Worm (Caenorhabditis elegans) whole organism, mixed stage, embryonic: ENCODE measurements around the gene Y49F6A.11.

ENCODE experiments used
- M03D4.4 ChIP-seq: sonication (generic microtip); optimal IDR thresholded peaks from 2 replicates; lab custom pipeline; 2017; ENCODE audit warnings: mild to moderate bottlenecking, missing genetic modification characterization, missing compliant biosample characterization
- bed-3 ChIP-seq: fragments of 200-800 bp; sonication (Bioruptor generic); optimal IDR thresholded peaks from 3 replicates; lab custom pipeline; 2018; ENCODE audit warnings: mild to moderate bottlenecking, missing genetic modification characterization, moderate library complexity, missing compliant biosample characterization
- blmp-1 ChIP-seq: fragments of 150-350 bp; optimal IDR thresholded peaks from 2 replicates; lab custom pipeline; 2014; ENCODE audit warnings: missing biosample characterization, missing genetic modification characterization
- ceh-39 ChIP-seq: fragments of 150-350 bp; optimal IDR thresholded peaks from 2 replicates; lab custom pipeline; 2014; ENCODE audit warnings: missing biosample characterization, missing genetic modification characterization
- ceh-83 ChIP-seq: fragments of 200-800 bp; sonication (Bioruptor generic); optimal IDR thresholded peaks from 2 replicates; lab custom pipeline; 2018; ENCODE audit warnings: mild to moderate bottlenecking, missing genetic modification characterization, missing compliant biosample characterization
- cnd-1 ChIP-seq: fragments of 200-800 bp; sonication (Bioruptor generic); optimal IDR thresholded peaks from 2 replicates; lab custom pipeline; 2018; ENCODE audit warnings: mild to moderate bottlenecking, missing genetic modification characterization, missing compliant biosample characterization
- drap-1 ChIP-seq: fragments of 200-800 bp; sonication (Bioruptor generic); optimal IDR thresholded peaks from 3 replicates; lab custom pipeline; 2018; ENCODE audit warnings: mild to moderate bottlenecking, missing genetic modification characterization, missing compliant biosample characterization
- elt-1 ChIP-seq: sonication (generic microtip); optimal IDR thresholded peaks from 2 replicates; lab custom pipeline; 2017; ENCODE audit warnings: missing genetic modification characterization, mild to moderate bottlenecking, missing compliant biosample characterization, antibody characterized with exemption, moderate library complexity, borderline replicate concordance; ENCODE audit not compliant: insufficient read depth
- elt-3 ChIP-seq: fragments of 150-350 bp; optimal IDR thresholded peaks from 2 replicates; lab custom pipeline; 2014; ENCODE audit warnings: missing biosample characterization, missing genetic modification characterization
- flh-1 ChIP-seq: fragments of 200-800 bp; sonication (Bioruptor generic); optimal IDR thresholded peaks from 2 replicates; lab custom pipeline; 2018; ENCODE audit warnings: mild to moderate bottlenecking, missing genetic modification characterization, moderate library complexity, missing compliant biosample characterization
- ham-2 ChIP-seq: fragments of 200-800 bp; sonication (Bioruptor generic); optimal IDR thresholded peaks from 2 replicates; lab custom pipeline; 2018; ENCODE audit warnings: mild to moderate bottlenecking, missing genetic modification characterization, missing compliant biosample characterization
- hlh-1 ChIP-seq: fragments of 150-350 bp; optimal IDR thresholded peaks from 2 replicates; lab custom pipeline; 2014; ENCODE audit warnings: missing biosample characterization, missing genetic modification reagents, missing genetic modification characterization
- lin-13 ChIP-seq: fragments of 150-350 bp; optimal IDR thresholded peaks from 2 replicates; lab custom pipeline; 2014; ENCODE audit warnings: missing biosample characterization, missing genetic modification characterization
- lin-32 ChIP-seq: fragments of 200-800 bp; sonication (Bioruptor generic); optimal IDR thresholded peaks from 2 replicates; lab custom pipeline; 2018; ENCODE audit warnings: mild to moderate bottlenecking, missing genetic modification characterization, missing compliant biosample characterization
- lsy-2 ChIP-seq: fragments of 150-350 bp; optimal IDR thresholded peaks from 2 replicates; lab custom pipeline; 2014; ENCODE audit warnings: missing biosample characterization, missing genetic modification characterization
- mab-5 ChIP-seq: fragments of 150-350 bp; optimal IDR thresholded peaks from 2 replicates; lab custom pipeline; 2014; ENCODE audit warnings: missing biosample characterization, missing genetic modification characterization
- mep-1 ChIP-seq: fragments of 150-350 bp; optimal IDR thresholded peaks from 2 replicates; lab custom pipeline; 2017; ENCODE audit warnings: missing biosample characterization, missing genetic modification reagents, missing genetic modification characterization, inconsistent platforms
- mls-2 ChIP-seq: sonication (generic microtip); optimal IDR thresholded peaks from 2 replicates; lab custom pipeline; 2016; ENCODE audit warnings: mild to moderate bottlenecking, missing genetic modification characterization, moderate library complexity, missing compliant biosample characterization
- nhr-12 ChIP-seq: fragments of 150-350 bp; optimal IDR thresholded peaks from 2 replicates; lab custom pipeline; 2014; ENCODE audit warnings: missing biosample characterization, missing genetic modification characterization
- nhr-2 ChIP-seq: fragments of 150-350 bp; optimal IDR thresholded peaks from 2 replicates; lab custom pipeline; 2014; ENCODE audit warnings: missing biosample characterization, missing genetic modification characterization
- nhr-237 ChIP-seq: fragments of 150-350 bp; optimal IDR thresholded peaks from 2 replicates; lab custom pipeline; 2014; ENCODE audit warnings: missing biosample characterization, missing genetic modification characterization
- nhr-28 ChIP-seq: fragments of 150-350 bp; optimal IDR thresholded peaks from 2 replicates; lab custom pipeline; 2014; ENCODE audit warnings: missing biosample characterization, missing genetic modification characterization
- nhr-76 ChIP-seq: sonication (generic microtip); optimal IDR thresholded peaks from 2 replicates; lab custom pipeline; 2017; ENCODE audit warnings: missing biosample characterization, missing genetic modification characterization
- pha-4 ChIP-seq: fragments of 150-350 bp; optimal IDR thresholded peaks from 2 replicates; lab custom pipeline; 2018; ENCODE audit warnings: missing biosample characterization, missing genetic modification reagents, missing genetic modification characterization
- sem-2 ChIP-seq: fragments of 200-800 bp; sonication (Bioruptor generic); optimal IDR thresholded peaks from 2 replicates; lab custom pipeline; 2018; ENCODE audit warnings: mild to moderate bottlenecking, missing genetic modification characterization, missing compliant biosample characterization
- snpc-4 ChIP-seq: fragments of 150-350 bp; optimal IDR thresholded peaks from 2 replicates; lab custom pipeline; 2014; ENCODE audit warnings: missing biosample characterization, missing genetic modification characterization
- tbx-8 ChIP-seq: fragments of 200-800 bp; sonication (Bioruptor generic); optimal IDR thresholded peaks from 2 replicates; lab custom pipeline; 2018; ENCODE audit warnings: mild to moderate bottlenecking, missing genetic modification characterization, moderate library complexity, missing compliant biosample characterization
- unc-39 ChIP-seq: fragments of 150-350 bp; optimal IDR thresholded peaks from 2 replicates; lab custom pipeline; 2014; ENCODE audit warnings: missing biosample characterization, missing genetic modification characterization
- unc-62 ChIP-seq: fragments of 150-350 bp; optimal IDR thresholded peaks from 2 replicates; lab custom pipeline; 2014; ENCODE audit warnings: missing biosample characterization, missing genetic modification reagents, missing genetic modification characterization
- zip-8 ChIP-seq: fragments of 150-350 bp; optimal IDR thresholded peaks from 2 replicates; lab custom pipeline; 2014; ENCODE audit warnings: missing biosample characterization, missing genetic modification characterization
- ztf-11 ChIP-seq: fragments of 150-350 bp; optimal IDR thresholded peaks from 2 replicates; lab custom pipeline; 2014; ENCODE audit warnings: missing biosample characterization, missing genetic modification characterization

Gene Y49F6A.11

DNA sequence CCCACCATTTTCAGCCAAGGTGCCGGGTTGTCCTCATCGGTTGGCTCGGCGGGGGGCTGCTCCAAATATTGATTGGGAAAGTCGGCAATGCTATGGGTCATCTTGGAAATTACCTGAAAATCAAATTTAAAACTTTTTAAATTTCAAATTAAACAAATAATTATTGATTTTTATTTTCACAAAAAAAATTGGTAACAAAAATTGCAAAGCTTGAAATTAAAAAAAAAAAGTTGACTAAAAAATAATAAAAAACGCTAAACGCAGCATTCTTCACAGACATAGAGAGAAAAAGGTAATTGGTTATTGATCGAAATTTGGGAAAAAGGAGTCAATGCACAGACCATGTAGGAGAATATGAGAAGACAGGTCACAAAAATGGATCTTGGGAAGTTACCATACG is at the start of gene Y49F6A.11:
Gene Y49F6A.11, minus strand, starts transcription at position 101 of the 400 bp plus-strand sequence.
- TF ChIP-seq nhr-28 (tag; lab: Kevin White, UChicago): no peak
- TF ChIP-seq unc-62: no peak
- no peak for TF ChIP-seq bed-3 (GFP tag; lab: Kevin White, UChicago)

ce11 chrII:3647111-3647510 is 48.5 kb upstream of the Y49F6A.11 start, which contains the start of gene fbxb-33:
Gene fbxb-33, plus strand, starts transcription at chrII:3647411.
- no peak for TF ChIP-seq ceh-83 (GFP tag; lab: Kevin White, UChicago)
- no peak for TF ChIP-seq nhr-28 (tag; lab: Kevin White, UChicago)
- TF ChIP-seq nhr-237 (tag; lab: Kevin White, UChicago): no peak
- no peak for TF ChIP-seq ceh-39 (tag; lab: Kevin White, UChicago)
- no peak for TF ChIP-seq lin-13
- TF ChIP-seq mls-2 (tag; lab: Kevin White, UChicago): no peak
- no peak for TF ChIP-seq blmp-1 (tag; lab: Kevin White, UChicago)
- TF ChIP-seq M03D4.4 (tag; lab: Kevin White, UChicago): no peak
- no peak for TF ChIP-seq elt-1 (tag; lab: Kevin White, UChicago)
- TF ChIP-seq ztf-11 (tag; lab: Kevin White, UChicago): no peak

- no peak for TF ChIP-seq unc-62
- TF ChIP-seq mep-1 (tag; lab: Kevin White, UChicago): no peak
- TF ChIP-seq lin-32: no peak
- TF ChIP-seq bed-3 (GFP tag; lab: Kevin White, UChicago): no peak
- no peak for TF ChIP-seq ham-2
- TF ChIP-seq ceh-83 (GFP tag; lab: Kevin White, UChicago): no peak
- no peak for TF ChIP-seq hlh-1 (tag; lab: Kevin White, UChicago)
- no peak for TF ChIP-seq tbx-8 (GFP tag; lab: Kevin White, UChicago)
- TF ChIP-seq nhr-12 (tag; lab: Kevin White, UChicago): no peak
- no peak for TF ChIP-seq elt-1 (tag; lab: Kevin White, UChicago)
- no peak for TF ChIP-seq cnd-1
- TF ChIP-seq elt-3 (tag; lab: Kevin White, UChicago): no peak
- no peak for TF ChIP-seq nhr-28 (tag; lab: Kevin White, UChicago)
- TF ChIP-seq flh-1 (GFP tag; lab: Kevin White, UChicago): no peak
- TF ChIP-seq zip-8 (tag; lab: Kevin White, UChicago): no peak
- TF ChIP-seq nhr-2 (tag; lab: Kevin White, UChicago): no peak
- no peak for TF ChIP-seq M03D4.4 (tag; lab: Kevin White, UChicago)
- no peak for TF ChIP-seq lsy-2 (tag; lab: Kevin White, UChicago)
- TF ChIP-seq, all 35 proteins: peak for 0
These were observed 42.6 kb upstream of the Y49F6A.11 start, which contains the start of gene M151.1 for ce11 chrII:3641197-3641596. Gene M151.1, plus strand, starts transcription at chrII:3641497.

DNA sequence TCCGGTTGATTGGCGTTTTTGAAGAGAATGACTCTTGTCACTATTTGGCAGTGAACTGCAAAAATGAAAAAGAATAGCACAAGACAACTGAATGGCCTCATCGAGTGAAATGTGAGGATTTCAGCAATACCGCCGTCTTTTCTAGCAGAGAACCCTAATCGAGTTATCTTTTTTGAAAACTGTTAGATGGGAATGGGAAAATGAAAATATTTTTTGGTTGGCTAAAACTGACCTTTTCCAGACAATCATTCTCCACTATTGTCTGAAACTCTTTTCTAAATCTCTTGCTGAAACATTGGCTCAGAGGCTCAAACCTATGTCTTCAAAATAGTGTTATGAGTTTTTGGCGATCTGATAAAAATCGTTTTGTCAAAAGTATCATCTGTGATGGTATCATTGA is 41.6 kb upstream of the Y49F6A.11 start, which contains the start of gene M151.10:
Gene M151.10, minus strand, starts transcription at position 101 of the 400 bp plus-strand sequence.
- TF ChIP-seq mep-1 (tag; lab: Kevin White, UChicago): no peak
- TF ChIP-seq drap-1 (GFP tag; lab: Kevin White, UChicago): no peak
- no peak for TF ChIP-seq unc-39
- TF ChIP-seq ceh-83 (GFP tag; lab: Kevin White, UChicago): no peak
- TF ChIP-seq ham-2: no peak
- TF ChIP-seq unc-62: no peak
- no peak for TF ChIP-seq lin-32
- TF ChIP-seq mab-5 (tag; lab: Kevin White, UChicago): no peak
- no peak for TF ChIP-seq ztf-11 (tag; lab: Kevin White, UChicago)
- no peak for TF ChIP-seq zip-8 (tag; lab: Kevin White, UChicago)
- no peak for TF ChIP-seq nhr-2 (tag; lab: Kevin White, UChicago)
- no peak for TF ChIP-seq blmp-1 (tag; lab: Kevin White, UChicago)
- no peak for TF ChIP-seq sem-2 (GFP tag; lab: Kevin White, UChicago)
- TF ChIP-seq elt-1 (tag; lab: Kevin White, UChicago): no peak
- TF ChIP-seq hlh-1 (tag; lab: Kevin White, UChicago): no peak

ce11 chrII:3639238-3639637 is 40.6 kb upstream of the Y49F6A.11 start, which contains the start of gene fbxb-31:
Gene fbxb-31, minus strand, starts transcription at chrII:3639338.
- TF ChIP-seq snpc-4 (tag; lab: Kevin White, UChicago) (no peak), lsy-2 (tag; lab: Kevin White, UChicago) (no peak), nhr-237 (tag; lab: Kevin White, UChicago) (no peak), unc-62 (no peak), hlh-1 (tag; lab: Kevin White, UChicago) (no peak), mep-1 (tag; lab: Kevin White, UChicago) (no peak), bed-3 (GFP tag; lab: Kevin White, UChicago) (no peak), nhr-76 (tag; lab: Kevin White, UChicago) (no peak), drap-1 (GFP tag; lab: Kevin White, UChicago) (no peak), pha-4 (no peak)
